Worm (Caenorhabditis elegans) whole organism, L3 larva: Measurements from ENCODE around the gene clpf-1.

ENCODE experiments used
- R02D3.7 ChIP-seq: fragments of 150-350 bp; optimal IDR thresholded peaks from 2 replicates; lab custom pipeline; 2014; ENCODE audit warnings: missing biosample characterization, missing genetic modification characterization
- ZK546.5 ChIP-seq: sonication (generic microtip); optimal IDR thresholded peaks from 2 replicates; lab custom pipeline; 2017; ENCODE audit warnings: missing biosample characterization, missing genetic modification characterization
- aly-2 ChIP-seq: fragments of 150-350 bp; optimal IDR thresholded peaks from 2 replicates; lab custom pipeline; 2014; ENCODE audit warnings: missing biosample characterization, missing genetic modification characterization
- ama-1 ChIP-seq: fragments of 150-350 bp; optimal IDR thresholded peaks from 2 replicates; lab custom pipeline; 2018
- ceh-16 ChIP-seq: sonication (generic microtip); optimal IDR thresholded peaks from 2 replicates; lab custom pipeline; 2017; ENCODE audit warnings: missing biosample characterization, missing genetic modification characterization
- ceh-82 ChIP-seq: fragments of 150-350 bp; optimal IDR thresholded peaks from 2 replicates; lab custom pipeline; 2014; ENCODE audit warnings: missing biosample characterization, missing genetic modification characterization
- ceh-9 ChIP-seq: sonication (generic microtip); optimal IDR thresholded peaks from 2 replicates; lab custom pipeline; 2018; ENCODE audit warnings: missing biosample characterization, missing genetic modification characterization
- daf-12 ChIP-seq: fragments of 150-350 bp; optimal IDR thresholded peaks from 2 replicates; lab custom pipeline; 2014; ENCODE audit warnings: missing biosample characterization, missing genetic modification reagents, missing genetic modification characterization
- egl-27 ChIP-seq: sonication (generic microtip); optimal IDR thresholded peaks from 4 replicates; lab custom pipeline; 2017; ENCODE audit warnings: missing biosample characterization, missing genetic modification reagents, missing genetic modification characterization
- egl-5 ChIP-seq: fragments of 150-350 bp; optimal IDR thresholded peaks from 2 replicates; lab custom pipeline; 2017; ENCODE audit warnings: missing biosample characterization, missing genetic modification reagents, missing genetic modification characterization, inconsistent platforms
- elt-1 ChIP-seq: fragments of 150-350 bp; optimal IDR thresholded peaks from 2 replicates; lab custom pipeline; 2014; ENCODE audit warnings: missing biosample characterization, missing genetic modification characterization
- elt-2 ChIP-seq: sonication (generic microtip); optimal IDR thresholded peaks from 2 replicates; lab custom pipeline; 2016; ENCODE audit warnings: missing genetic modification reagents, mild to moderate bottlenecking, missing genetic modification characterization, missing compliant biosample characterization
- elt-3 ChIP-seq, 3 experiments: fragments of 150-350 bp in 1 of 3; sonication (generic microtip) in 2 of 3; optimal IDR thresholded peaks; 2 replicates in 2 of 3; 4 replicates in 1 of 3; lab custom pipeline; 2014 to 2017; ENCODE audit warnings: missing biosample characterization in 3 of 3, missing genetic modification characterization in 3 of 3
- eor-1 ChIP-seq, 2 experiments: fragments of 150-350 bp; optimal IDR thresholded peaks; 2 replicates each; lab custom pipeline; 2014 to 2018; ENCODE audit warnings: missing biosample characterization in 2 of 2, missing genetic modification characterization in 2 of 2
- fkh-10 ChIP-seq: sonication (generic microtip); optimal IDR thresholded peaks from 2 replicates; lab custom pipeline; 2017; ENCODE audit warnings: missing biosample characterization, missing genetic modification reagents, missing genetic modification characterization
- fkh-2 ChIP-seq: fragments of 150-350 bp; optimal IDR thresholded peaks from 2 replicates; lab custom pipeline; 2014; ENCODE audit warnings: missing biosample characterization, missing genetic modification reagents, missing genetic modification characterization
- fos-1 ChIP-seq: fragments of 150-350 bp; optimal IDR thresholded peaks from 2 replicates; lab custom pipeline; 2014; ENCODE audit warnings: missing biosample characterization, missing genetic modification characterization
- hmg-11 ChIP-seq: sonication (generic microtip); optimal IDR thresholded peaks from 2 replicates; lab custom pipeline; 2016; ENCODE audit warnings: missing genetic modification characterization, missing compliant biosample characterization
- jun-1 ChIP-seq: fragments of 150-350 bp; optimal IDR thresholded peaks from 2 replicates; lab custom pipeline; 2014; ENCODE audit warnings: missing biosample characterization, missing genetic modification reagents, missing genetic modification characterization
- lin-15B ChIP-seq: fragments of 150-350 bp; optimal IDR thresholded peaks from 2 replicates; lab custom pipeline; 2014; ENCODE audit warnings: missing biosample characterization, missing genetic modification characterization
- lin-39 ChIP-seq: fragments of 150-350 bp; optimal IDR thresholded peaks from 2 replicates; lab custom pipeline; 2018; ENCODE audit warnings: missing biosample characterization, missing genetic modification reagents, missing genetic modification characterization
- mdl-1 ChIP-seq: fragments of 150-350 bp; optimal IDR thresholded peaks from 2 replicates; lab custom pipeline; 2014; ENCODE audit warnings: missing biosample characterization, missing genetic modification characterization
- nfya-1 ChIP-seq: sonication (generic microtip); optimal IDR thresholded peaks from 2 replicates; lab custom pipeline; 2017; ENCODE audit warnings: missing genetic modification characterization, mild to moderate bottlenecking, missing compliant biosample characterization, antibody characterized with exemption, moderate library complexity; ENCODE audit not compliant: insufficient read depth
- nhr-11 ChIP-seq: fragments of 150-350 bp; optimal IDR thresholded peaks from 2 replicates; lab custom pipeline; 2014; ENCODE audit warnings: missing biosample characterization, missing genetic modification characterization
- nhr-12 ChIP-seq: fragments of 150-350 bp; optimal IDR thresholded peaks from 2 replicates; lab custom pipeline; 2014; ENCODE audit warnings: missing biosample characterization, missing genetic modification characterization
- nhr-23 ChIP-seq: fragments of 150-350 bp; optimal IDR thresholded peaks from 2 replicates; lab custom pipeline; 2014; ENCODE audit warnings: missing biosample characterization, missing genetic modification reagents, missing genetic modification characterization
- nhr-237 ChIP-seq: fragments of 150-350 bp; optimal IDR thresholded peaks from 2 replicates; lab custom pipeline; 2014; ENCODE audit warnings: missing biosample characterization, missing genetic modification characterization
- nhr-25 ChIP-seq: sonication (generic microtip); optimal IDR thresholded peaks from 2 replicates; lab custom pipeline; 2017; ENCODE audit warnings: missing biosample characterization, missing genetic modification characterization
- nhr-43 ChIP-seq: sonication (generic microtip); optimal IDR thresholded peaks from 2 replicates; lab custom pipeline; 2016; ENCODE audit warnings: mild to moderate bottlenecking, missing genetic modification characterization, missing compliant biosample characterization; ENCODE audit not compliant: poor library complexity, severe bottlenecking
- nhr-67 ChIP-seq: fragments of 150-350 bp; optimal IDR thresholded peaks from 2 replicates; lab custom pipeline; 2014; ENCODE audit warnings: missing biosample characterization, missing genetic modification characterization
- nhr-76 ChIP-seq: fragments of 150-350 bp; sonication (generic microtip); optimal IDR thresholded peaks from 5 replicates; lab custom pipeline; 2014; ENCODE audit warnings: missing biosample characterization, missing genetic modification characterization
- nhr-77 ChIP-seq: fragments of 150-350 bp; optimal IDR thresholded peaks from 2 replicates; lab custom pipeline; 2014; ENCODE audit warnings: missing biosample characterization, missing genetic modification characterization
- pha-4 ChIP-seq: fragments of 150-350 bp; optimal IDR thresholded peaks from 2 replicates; lab custom pipeline; 2014; ENCODE audit warnings: missing biosample characterization, missing genetic modification reagents, missing genetic modification characterization
- pqm-1 ChIP-seq: fragments of 150-350 bp; optimal IDR thresholded peaks from 2 replicates; lab custom pipeline; 2017; ENCODE audit warnings: missing biosample characterization, missing genetic modification characterization, inconsistent platforms
- sea-2 ChIP-seq: fragments of 150-350 bp; sonication (generic microtip); optimal IDR thresholded peaks from 4 replicates; lab custom pipeline; 2014; ENCODE audit warnings: missing biosample characterization, missing genetic modification reagents, missing genetic modification characterization
- skn-1 ChIP-seq: fragments of 150-350 bp; optimal IDR thresholded peaks from 2 replicates; lab custom pipeline; 2014; ENCODE audit warnings: missing biosample characterization, missing genetic modification characterization
- snpc-4 ChIP-seq: fragments of 150-350 bp; optimal IDR thresholded peaks from 2 replicates; lab custom pipeline; 2014; ENCODE audit warnings: missing biosample characterization, missing genetic modification characterization
- tbx-2 ChIP-seq: sonication (generic microtip); optimal IDR thresholded peaks from 2 replicates; lab custom pipeline; 2016; ENCODE audit warnings: mild to moderate bottlenecking, missing genetic modification characterization, missing compliant biosample characterization
- unc-39 ChIP-seq: sonication (generic microtip); optimal IDR thresholded peaks from 4 replicates; lab custom pipeline; 2017; ENCODE audit warnings: missing biosample characterization, missing genetic modification characterization
- unc-62 ChIP-seq: fragments of 150-350 bp; sonication (generic microtip); optimal IDR thresholded peaks from 4 replicates; lab custom pipeline; 2014; ENCODE audit warnings: missing biosample characterization, missing genetic modification reagents, missing genetic modification characterization
- zag-1 ChIP-seq: fragments of 150-350 bp; optimal IDR thresholded peaks from 2 replicates; lab custom pipeline; 2014; ENCODE audit warnings: missing biosample characterization, missing genetic modification characterization
- ztf-11 ChIP-seq: fragments of 150-350 bp; optimal IDR thresholded peaks from 2 replicates; lab custom pipeline; 2014; ENCODE audit warnings: missing biosample characterization, missing genetic modification characterization
- ztf-4 ChIP-seq: fragments of 150-350 bp; optimal IDR thresholded peaks from 2 replicates; lab custom pipeline; 2014; ENCODE audit warnings: missing biosample characterization, missing genetic modification characterization

clpf-1 gene

DNA sequence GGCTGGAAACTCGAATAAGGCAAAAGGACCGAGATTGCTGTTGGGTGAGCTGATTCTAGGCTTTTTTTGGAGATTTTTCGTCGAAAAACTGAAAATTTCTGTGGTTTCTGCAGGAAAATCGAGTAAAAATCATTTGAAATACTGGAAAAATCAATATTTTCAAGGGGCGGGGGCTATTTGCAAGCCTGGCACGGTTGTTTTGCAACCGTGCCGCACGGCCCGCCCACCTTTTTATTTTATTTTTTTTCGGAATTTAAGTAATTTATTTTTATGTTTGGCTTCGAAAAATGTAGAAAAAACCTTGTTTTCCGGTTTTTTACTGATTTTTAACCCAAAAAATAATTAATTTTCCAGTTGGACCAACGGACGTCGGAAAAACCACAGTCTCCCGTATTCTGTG is 942 bp downstream of the clpf-1 start:
- TF ChIP-seq jun-1 (tag; lab: Kevin White, UChicago) (no peak), elt-1 (tag; lab: Kevin White, UChicago) (no peak), nhr-11 (no peak), hmg-11 (tag; lab: Kevin White, UChicago) (no peak), tbx-2 (no peak)

DNA sequence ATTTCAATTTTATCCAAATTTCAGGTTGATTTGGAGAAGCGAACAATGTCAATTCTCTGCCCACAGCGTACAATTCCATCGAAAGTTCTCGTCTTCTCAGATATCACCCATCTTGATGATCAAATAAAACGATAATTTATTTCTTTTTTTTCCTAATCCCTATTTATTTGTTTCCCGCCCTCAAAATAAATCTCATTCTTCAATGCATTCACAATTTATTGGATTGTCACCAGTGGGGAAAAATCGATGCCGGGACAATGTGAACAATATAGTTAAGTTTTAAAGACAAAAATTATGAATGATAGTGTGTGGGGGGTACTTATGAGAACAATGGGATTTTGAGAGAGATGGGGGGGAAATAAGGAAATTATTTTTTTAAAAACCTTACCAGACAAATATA is 2.9 kb downstream of the clpf-1 start:
- no peak for TF ChIP-seq ceh-82 (tag; lab: Kevin White, UChicago)
- no peak for TF ChIP-seq nhr-237 (tag; lab: Kevin White, UChicago)
- TF ChIP-seq pqm-1 (tag; lab: Kevin White, UChicago) = no peak
- TF ChIP-seq daf-12 (tag; lab: Kevin White, UChicago) = no peak
- TF ChIP-seq skn-1 = no peak
- no peak for TF ChIP-seq lin-15B (tag; lab: Kevin White, UChicago)
- TF ChIP-seq eor-1 (tag; optimal IDR thresholded peaks at IDR 0.05; lab: Kevin White, UChicago) = no peak
- no peak for TF ChIP-seq nhr-12 (tag; lab: Kevin White, UChicago)
- TF ChIP-seq fkh-10 (GFP tag; lab: Kevin White, UChicago) = no peak
- no peak for TF ChIP-seq jun-1 (tag; lab: Kevin White, UChicago)
- TF ChIP-seq hmg-11 (tag; lab: Kevin White, UChicago) = no peak
- TF ChIP-seq nhr-23 (tag; lab: Kevin White, UChicago) = no peak
- TF ChIP-seq elt-3 (tag; optimal IDR thresholded peaks at IDR 0.05; lab: Kevin White, UChicago) = no peak
- no peak for TF ChIP-seq nhr-43
- no peak for TF ChIP-seq elt-1 (tag; lab: Kevin White, UChicago)

DNA sequence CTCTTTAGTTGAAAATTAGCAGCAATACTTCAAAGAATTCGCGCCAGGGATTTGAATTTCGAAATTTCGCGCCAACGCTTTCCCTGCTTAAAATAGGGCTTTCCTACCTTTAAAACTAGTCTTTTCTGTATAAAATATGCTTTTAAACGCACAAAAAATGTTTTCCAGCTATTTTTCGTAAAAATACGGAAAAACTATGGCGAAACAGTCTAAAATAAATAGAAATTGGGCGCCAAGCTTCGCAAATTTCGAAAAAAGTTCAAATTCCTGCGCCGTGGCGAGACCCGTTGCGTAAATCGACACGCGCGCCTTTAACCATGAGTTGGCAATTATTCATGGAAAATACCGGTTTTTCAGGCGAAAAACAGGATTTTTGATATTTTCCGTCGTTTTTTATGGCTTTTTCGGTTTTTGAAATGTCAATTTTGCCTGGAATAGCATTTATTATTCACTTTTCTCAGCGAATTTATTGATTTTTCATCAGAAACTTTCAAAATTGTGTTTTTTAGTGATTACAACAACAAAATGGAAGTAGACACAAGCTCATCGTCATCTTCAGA is 6.9 kb downstream of the clpf-1 start, which contains the start of the genes npp-9 and F59A2.5:
Gene npp-9, minus strand, starts transcription at position 126 of the 560 bp plus-strand sequence.
Gene F59A2.5, plus strand, starts transcription at position 510 of the 560 bp plus-strand sequence.
- TF ChIP-seq pqm-1 (tag; lab: Kevin White, UChicago) = peak; percentile 2
- no peak for TF ChIP-seq nhr-67 (tag; lab: Kevin White, UChicago)
- TF ChIP-seq fos-1 (tag; lab: Kevin White, UChicago) = no peak
- TF ChIP-seq mdl-1 (tag; lab: Kevin White, UChicago) = no peak
- peak; percentile 40 for TF ChIP-seq nhr-25 (tag; lab: Kevin White, UChicago)
- no peak for TF ChIP-seq ceh-16 (tag; lab: Kevin White, UChicago)
- TF ChIP-seq nhr-23 (tag; lab: Kevin White, UChicago) = peak; percentile 48
- no peak for TF ChIP-seq nhr-77 (tag; lab: Kevin White, UChicago)
- TF ChIP-seq R02D3.7 (tag; lab: Kevin White, UChicago) = peak; percentile 95
- peak in 1 of 3 experiments; percentile 7 for TF ChIP-seq elt-3 (tag; optimal IDR thresholded peaks at IDR 0.05; lab: Kevin White, UChicago)
- TF ChIP-seq fkh-10 (GFP tag; lab: Kevin White, UChicago) = no peak
- TF ChIP-seq ceh-9 (tag; lab: Kevin White, UChicago) = no peak
- TF ChIP-seq ztf-11 (tag; lab: Kevin White, UChicago) = no peak
- no peak for TF ChIP-seq nhr-43
- TF ChIP-seq unc-62 (GFP tag; lab: Kevin White, UChicago) = no peak
- TF ChIP-seq nhr-237 (tag; lab: Kevin White, UChicago) = no peak
- TF ChIP-seq ceh-82 (tag; lab: Kevin White, UChicago) = no peak
- TF ChIP-seq nhr-76 = no peak
- no peak for TF ChIP-seq ztf-4 (tag; lab: Kevin White, UChicago)
- no peak for TF ChIP-seq skn-1
- no peak for TF ChIP-seq unc-39
- TF ChIP-seq hmg-11 (tag; lab: Kevin White, UChicago) = peak; percentile 33
- TF ChIP-seq lin-39 (tag; lab: Kevin White, UChicago) = peak; percentile 53
- TF ChIP-seq eor-1 (tag; optimal IDR thresholded peaks at IDR 0.05; lab: Kevin White, UChicago) = no peak
- no peak for TF ChIP-seq fkh-2 (tag; lab: Kevin White, UChicago)
- no peak for TF ChIP-seq ama-1 (lab: Kevin White, UChicago)
- TF ChIP-seq sea-2 (GFP tag; lab: Kevin White, UChicago) = no peak
- no peak for TF ChIP-seq egl-5 (tag; lab: Kevin White, UChicago)
- no peak for TF ChIP-seq elt-1 (tag; lab: Kevin White, UChicago)
- no peak for TF ChIP-seq elt-2 (tag; lab: Kevin White, UChicago)
- TF ChIP-seq pha-4 (tag; lab: Kevin White, UChicago) = peak; percentile 77
- TF ChIP-seq nfya-1 (tag; lab: Kevin White, UChicago) = peak; percentile 80
- TF ChIP-seq zag-1 (tag; lab: Kevin White, UChicago) = no peak
- peak; percentile 73 for TF ChIP-seq lin-15B (tag; lab: Kevin White, UChicago)
- TF ChIP-seq aly-2 (tag; lab: Kevin White, UChicago) = no peak
- no peak for TF ChIP-seq ZK546.5
- TF ChIP-seq snpc-4 (tag; lab: Kevin White, UChicago) = no peak
- no peak for TF ChIP-seq egl-27
- TF ChIP-seq jun-1 (tag; lab: Kevin White, UChicago) = no peak
